Fruit fly (Drosophila melanogaster): Measurements from ENCODE around the gene tkv.

tkv gene

DNA sequence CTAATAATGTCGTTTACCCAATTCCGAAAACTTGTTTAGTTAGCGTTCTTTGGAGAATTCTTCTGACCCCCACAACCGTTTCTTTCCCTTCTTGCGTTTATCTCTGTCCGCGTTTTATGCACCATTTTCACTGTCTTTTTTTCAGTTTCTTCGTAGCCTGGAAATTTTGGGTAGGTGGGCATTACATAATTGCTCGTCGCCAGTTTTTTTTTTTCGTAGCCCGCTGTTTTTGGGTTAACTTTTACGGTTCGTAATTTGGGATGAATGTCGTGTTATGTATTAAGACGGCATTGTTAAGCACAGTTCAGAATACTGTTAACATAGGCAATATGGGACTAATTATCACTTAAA lies 26.8 kb upstream of the tkv start:
- TF ChIP-seq CG8478 (optimal IDR thresholded peaks at IDR 0.05), result no peak
- TF ChIP-seq CTCF (optimal IDR thresholded peaks at IDR 0.05), result no peak

DNA sequence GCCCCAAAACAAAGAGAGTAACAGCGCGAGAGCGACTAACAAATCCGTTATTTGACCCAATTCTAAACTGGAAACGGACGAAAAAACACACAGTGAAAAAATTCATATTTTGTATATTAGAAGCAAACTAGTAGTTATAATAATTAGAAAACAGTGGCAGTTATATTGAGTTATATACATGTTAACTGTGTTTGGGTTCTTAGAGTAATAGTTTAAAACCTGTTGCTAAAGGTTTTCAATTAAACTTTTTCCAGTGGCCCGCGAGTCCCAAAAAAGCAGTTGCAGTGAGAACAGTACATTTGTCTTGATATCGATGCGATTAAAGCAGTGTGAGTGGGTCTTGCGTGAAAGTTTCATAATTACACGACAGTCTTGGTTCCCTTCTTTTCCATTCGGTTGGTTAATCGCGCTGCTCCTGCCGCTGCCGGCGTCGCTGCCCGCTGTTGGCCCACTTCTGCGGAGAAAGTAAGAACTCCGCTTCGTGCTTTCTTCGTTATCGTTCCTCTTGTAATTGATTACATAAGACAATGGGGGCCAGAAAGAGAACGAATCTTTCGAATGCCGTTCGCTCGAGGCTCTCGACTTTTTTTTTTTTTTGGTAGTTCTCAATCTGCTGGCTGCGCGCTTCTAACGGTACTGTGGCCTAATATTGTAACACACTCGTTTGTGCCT lies 26.2 kb upstream of the tkv start:
- TF ChIP-seq CG8478 (optimal IDR thresholded peaks at IDR 0.05), result no peak
- TF ChIP-seq CTCF (optimal IDR thresholded peaks at IDR 0.05), result no peak

DNA sequence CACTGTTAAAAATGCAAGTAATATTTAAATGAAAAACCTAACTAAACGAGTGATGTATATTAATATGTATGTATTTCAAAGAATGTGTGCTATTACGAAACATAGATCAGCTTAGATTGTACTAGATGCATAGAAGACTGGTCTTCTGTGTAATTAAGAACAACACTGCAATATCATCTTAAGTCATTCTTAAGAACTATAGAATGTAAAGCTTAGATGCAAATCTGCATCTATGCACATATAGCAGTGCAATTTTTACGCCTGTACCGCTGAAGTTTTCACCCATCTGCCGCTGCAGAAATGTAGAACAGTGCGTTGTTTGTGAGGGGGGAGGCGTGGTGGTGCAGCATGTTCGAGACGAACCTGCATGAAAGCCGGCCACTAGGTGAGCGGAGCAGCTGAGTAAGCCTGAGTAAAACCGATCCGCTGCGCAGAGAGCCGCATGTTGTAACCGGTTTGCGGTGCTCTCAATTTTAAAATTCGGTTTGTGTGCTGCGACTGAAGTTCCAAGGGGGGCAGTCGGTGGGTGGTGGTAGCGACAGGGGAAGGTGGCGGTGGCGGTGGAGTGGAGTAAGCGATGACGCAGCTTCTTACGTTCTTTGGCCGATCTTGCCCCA lies 25.6 kb upstream of the tkv start:
- TF ChIP-seq CG8478 (optimal IDR thresholded peaks at IDR 0.05) (no peak), CTCF (optimal IDR thresholded peaks at IDR 0.05) (no peak)

DNA sequence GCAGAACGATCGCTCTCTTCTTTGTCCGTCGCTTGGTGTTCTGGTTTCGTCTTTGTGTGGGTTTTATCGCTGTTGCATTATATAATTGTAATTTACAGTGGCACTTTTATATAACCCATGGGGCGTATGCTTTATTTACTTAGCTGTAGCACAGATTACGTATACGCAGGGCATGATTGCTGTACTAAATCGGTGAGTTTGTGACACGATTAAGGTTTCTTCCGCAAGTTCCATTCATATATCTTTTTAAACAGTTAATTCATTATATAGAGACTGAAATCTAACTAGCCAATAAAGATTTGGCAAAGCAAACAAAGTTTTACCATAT lies 24.0 kb upstream of the tkv start:
- no peak for TF ChIP-seq CTCF (optimal IDR thresholded peaks at IDR 0.05)
- no peak for TF ChIP-seq CG8478 (optimal IDR thresholded peaks at IDR 0.05)

DNA sequence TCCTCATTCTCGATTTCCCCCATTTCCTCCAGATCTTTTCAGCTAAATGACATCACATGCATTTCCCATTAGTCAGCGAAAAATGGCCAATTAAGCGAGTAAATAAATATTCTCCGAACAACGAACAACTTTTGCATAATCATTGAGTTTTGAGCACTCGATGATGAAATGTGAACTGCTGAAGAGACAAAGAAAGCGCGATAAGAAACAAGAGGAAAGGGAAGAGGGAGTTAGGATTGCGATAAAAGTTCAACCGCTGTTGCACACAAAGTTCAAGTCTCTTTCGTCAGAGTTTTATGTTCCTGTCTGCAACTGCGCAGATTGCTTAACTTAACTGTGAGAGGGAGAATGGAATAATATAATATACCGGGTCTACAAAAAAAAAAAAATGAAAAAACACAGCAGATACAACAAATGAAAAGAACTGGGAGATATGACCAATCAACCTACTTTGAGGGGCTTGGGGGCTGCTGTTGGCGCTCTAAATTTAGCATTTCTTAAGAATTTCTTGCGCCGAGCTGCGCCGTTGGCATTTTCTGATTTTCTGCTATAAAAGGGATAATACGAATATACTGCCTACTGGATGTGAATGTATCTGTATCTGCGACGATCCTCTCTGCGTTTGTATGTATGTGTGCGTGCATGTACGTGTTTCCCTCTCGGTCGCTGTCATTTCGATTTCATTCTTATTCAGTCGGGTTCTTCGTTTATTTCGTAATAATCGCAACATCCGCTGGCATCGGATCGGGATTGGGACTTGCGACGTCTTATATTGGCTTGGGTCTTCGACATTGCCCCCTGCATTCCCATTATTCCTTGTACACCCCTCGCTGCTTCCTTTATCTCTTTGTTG lies 23.4 kb upstream of the tkv start:
- TF ChIP-seq CTCF (optimal IDR thresholded peaks at IDR 0.05) (no peak), CG8478 (optimal IDR thresholded peaks at IDR 0.05) (no peak)

DNA sequence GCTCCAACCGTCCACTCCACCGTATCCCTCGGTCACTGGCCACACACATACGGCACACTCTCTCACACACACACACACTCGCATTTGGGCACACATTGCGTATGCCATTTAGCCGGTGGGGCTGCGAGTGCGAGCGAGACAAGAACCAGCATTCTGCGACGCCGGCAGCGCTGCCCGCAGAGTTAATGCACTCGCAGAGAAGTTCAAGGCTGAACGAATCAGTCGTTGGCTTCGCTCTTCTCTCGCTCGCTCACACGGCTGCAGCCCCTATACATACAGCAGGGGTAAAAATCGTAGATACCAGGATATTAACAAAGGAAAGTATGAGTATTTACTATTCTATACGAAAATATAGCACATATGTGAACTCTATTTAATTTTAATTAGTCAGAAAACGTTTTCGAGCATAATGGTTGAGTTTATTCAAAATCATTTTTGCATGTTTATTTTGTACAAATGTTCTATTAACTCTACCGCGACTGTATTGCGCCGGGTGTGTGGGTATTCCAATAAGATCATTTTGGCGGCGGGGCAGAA lies 21.9 kb upstream of the tkv start:
- TF ChIP-seq CTCF (optimal IDR thresholded peaks at IDR 0.05), result no peak
- TF ChIP-seq CG8478 (optimal IDR thresholded peaks at IDR 0.05), result no peak

DNA sequence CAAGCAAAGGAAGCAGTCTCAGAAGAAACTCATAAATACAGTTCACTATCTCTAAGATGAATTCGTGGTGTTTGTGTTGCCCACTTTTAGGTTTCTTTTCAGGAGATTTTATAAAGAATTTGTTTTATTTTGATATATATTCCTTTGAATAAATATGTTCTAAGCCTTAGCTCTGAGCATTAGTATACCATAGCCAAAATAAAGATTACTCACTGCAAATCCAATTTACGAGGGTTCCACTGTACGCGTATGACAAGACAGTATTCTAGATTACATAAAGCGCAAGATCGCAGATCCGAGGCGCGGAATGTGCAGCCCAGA lies 21.4 kb upstream of the tkv start:
- TF ChIP-seq CG8478 (optimal IDR thresholded peaks at IDR 0.05), result no peak
- TF ChIP-seq CTCF (optimal IDR thresholded peaks at IDR 0.05), result no peak

DNA sequence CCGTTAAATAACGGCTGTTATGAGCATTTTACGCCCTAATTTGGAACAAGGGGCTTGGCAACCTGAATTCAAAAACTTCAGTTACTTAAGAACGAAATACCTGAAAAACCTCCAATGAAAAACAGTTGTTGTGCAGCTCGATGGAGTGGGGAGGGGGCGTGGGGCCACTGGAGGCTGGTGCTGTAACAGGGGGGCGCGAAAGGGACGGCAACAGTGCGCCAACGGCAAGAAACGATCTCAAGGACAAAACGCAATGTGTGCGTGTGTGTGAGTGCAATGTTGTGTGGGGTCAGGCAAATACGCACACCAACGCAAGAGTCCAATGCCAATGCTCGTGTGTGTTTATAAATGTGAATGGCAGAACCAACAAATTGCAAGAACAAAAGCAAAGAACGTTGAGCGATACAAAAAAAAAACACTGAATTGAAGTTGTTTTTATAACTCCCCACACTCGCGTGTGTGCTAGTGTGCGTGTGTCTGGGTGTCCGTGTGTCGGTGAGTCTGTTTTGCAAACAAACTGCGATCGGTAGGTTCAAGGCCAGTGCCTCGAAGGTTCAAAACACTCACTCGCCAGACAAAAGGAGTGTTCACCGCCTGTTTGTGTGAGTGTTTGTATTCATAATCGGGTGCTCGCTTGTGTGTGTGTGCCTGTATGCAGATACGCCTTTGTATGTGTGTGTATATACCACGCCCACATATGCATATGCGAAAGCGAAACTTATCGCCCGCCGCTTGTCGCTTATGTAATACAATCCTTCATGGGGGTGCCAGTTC lies 20.9 kb upstream of the tkv start:
- TF ChIP-seq CG8478 (optimal IDR thresholded peaks at IDR 0.05), result no peak
- TF ChIP-seq CTCF (optimal IDR thresholded peaks at IDR 0.05), result no peak

DNA sequence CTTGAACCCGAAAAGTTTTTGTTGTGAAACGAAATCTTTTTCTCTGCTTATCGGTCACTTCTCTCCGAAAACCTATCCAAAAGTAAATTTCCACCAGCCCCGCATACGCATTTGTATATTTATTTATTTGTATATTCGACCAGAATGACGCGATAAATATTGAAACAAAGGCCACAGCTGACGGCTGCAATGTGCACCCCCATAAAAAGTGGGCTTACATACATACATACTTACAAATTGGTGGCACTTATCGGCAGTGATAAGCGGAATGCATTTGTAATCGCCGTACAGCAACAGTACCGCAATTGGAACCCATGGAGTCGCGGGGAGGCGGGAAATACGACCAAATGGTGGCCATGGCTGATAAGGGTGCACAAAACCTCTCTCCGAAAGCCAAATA lies 20.0 kb upstream of the tkv start:
- TF ChIP-seq CG8478 (optimal IDR thresholded peaks at IDR 0.05) (no peak), CTCF (optimal IDR thresholded peaks at IDR 0.05) (no peak)

DNA sequence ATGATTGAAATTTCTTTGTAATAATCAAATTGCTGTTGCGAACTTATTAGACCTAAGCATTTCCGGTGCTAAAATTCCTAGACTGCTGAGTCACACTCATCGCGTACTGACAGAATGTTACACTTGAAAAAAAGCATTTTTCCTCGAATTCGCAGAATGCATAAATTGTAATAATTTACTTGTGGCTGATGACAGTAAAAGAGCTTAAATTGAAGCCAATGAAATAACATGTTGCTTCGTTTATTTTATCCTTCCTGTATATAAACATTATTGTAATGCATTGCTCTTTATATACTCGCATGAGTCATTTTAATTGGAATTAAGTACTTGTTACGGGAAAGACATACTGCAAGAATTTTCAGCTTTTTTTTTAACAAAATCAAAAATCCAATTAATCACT lies 19.3 kb upstream of the tkv start:
- TF ChIP-seq CG8478 (optimal IDR thresholded peaks at IDR 0.05) (no peak), CTCF (optimal IDR thresholded peaks at IDR 0.05) (no peak)

DNA sequence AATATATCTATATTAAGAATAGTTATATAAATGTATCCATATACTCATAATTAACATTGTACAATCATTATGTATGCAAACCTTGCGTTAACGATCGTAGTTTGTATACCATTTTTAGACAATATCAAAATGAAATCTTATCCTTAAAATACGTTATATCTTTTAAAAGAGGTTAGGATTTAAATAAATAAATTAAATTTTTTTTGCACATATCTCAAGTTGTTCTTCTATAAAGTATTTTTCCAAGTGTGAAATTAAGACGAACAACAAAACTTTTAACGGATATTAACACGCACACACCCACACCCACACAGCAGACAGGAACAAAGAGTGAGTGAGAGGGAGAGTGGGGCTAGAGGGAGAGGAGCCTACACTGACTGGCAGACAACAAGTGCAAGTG lies 18.7 kb upstream of the tkv start:
- TF ChIP-seq CTCF (optimal IDR thresholded peaks at IDR 0.05), result no peak

DNA sequence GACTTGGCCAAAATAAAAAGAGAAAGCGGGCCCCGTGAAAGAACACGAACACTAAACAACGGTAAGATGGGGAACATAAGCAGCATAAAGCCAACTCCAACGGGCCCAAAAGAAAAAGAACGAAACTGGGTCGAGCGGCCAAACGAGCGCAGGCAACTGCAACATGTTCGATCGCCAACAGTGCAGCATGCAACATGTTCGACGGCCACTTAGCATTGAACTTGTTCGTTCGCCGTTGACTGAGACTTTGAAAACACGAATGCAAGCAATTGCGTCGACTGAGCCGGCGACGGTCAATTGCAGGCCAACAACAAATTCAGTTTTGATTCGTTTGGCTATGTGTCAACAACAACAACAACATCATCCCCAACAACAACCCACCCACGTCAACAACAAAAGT lies 17.5 kb upstream of the tkv start, which contains the start of gene vri:
TSS of gene vri (plus strand) at position 224 of the 400 bp plus-strand sequence.
- TF ChIP-seq CG8478 (optimal IDR thresholded peaks at IDR 0.05) (no peak), CTCF (optimal IDR thresholded peaks at IDR 0.05) (no peak)

DNA sequence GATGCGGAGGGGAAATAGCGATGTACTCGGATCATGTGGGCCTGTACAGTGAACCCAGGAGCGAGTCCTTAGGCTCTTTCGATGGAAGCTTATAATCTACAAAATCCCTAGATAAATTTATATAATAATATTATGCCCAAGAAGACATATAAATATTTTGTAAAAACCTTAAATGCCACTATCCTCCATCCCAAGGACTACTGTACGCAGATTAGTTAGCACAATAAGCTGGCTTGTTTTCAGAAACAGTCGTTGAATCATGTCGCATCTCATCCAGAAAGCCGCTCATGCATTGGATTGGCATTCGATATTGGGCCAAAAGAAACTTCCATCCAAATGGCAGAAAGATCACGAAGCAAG lies 17.1 kb upstream of the tkv start:
- TF ChIP-seq CTCF (optimal IDR thresholded peaks at IDR 0.05) (no peak), CG8478 (optimal IDR thresholded peaks at IDR 0.05) (no peak)

DNA sequence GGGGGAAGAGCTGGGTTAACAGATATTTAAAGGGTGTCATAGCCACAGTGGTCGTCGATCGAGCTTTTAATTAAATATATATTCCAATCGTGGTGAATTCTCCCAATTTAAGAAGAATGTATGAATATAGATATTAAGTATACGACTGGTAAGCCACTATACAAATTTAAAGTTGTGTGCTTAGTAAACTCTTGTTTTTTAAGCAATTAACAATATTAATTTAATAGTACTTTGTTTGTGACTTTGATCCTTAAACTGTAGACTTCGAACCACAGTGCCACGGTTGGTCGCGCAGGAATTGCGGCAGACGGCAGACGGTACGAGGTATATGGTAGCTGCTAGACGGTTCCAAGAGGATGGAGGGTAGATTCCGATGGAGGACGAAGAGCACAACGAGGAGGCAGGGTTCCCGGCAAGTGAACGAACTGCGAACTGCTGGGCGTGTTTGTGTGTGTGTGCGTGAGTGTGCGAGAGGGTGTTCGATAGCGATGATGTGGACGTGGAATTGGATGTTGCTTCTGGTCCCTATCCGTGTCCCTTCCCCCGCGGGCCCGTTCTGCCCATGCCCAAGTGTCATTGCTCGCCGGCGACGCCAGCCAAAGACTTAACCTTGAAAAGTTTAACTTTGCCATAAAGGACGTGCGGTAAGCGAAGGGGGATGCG lies 16.5 kb upstream of the tkv start:
- TF ChIP-seq CTCF (optimal IDR thresholded peaks at IDR 0.05) (no peak), CG8478 (optimal IDR thresholded peaks at IDR 0.05) (no peak)

DNA sequence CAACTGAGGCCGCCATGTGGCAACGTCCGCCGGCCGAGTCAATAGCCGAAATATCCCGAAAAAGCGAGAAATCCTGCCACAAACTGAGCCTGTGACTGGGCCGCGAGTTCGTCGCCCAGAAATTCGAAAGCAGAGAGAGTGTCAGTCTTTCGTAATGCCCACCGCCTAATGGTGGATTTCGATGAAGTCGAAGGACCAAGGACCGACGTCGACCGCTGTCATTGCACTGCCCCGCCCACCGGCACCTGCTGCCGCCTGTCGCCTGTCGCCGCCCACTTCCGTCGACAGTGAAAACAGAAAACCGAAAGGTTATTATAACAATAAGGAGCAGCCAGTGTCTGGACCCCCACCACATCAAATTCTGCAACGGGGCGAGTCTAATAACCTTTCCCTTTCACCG lies 15.4 kb upstream of the tkv start:
- no peak for TF ChIP-seq CTCF (optimal IDR thresholded peaks at IDR 0.05)
- TF ChIP-seq CG8478 (optimal IDR thresholded peaks at IDR 0.05), result no peak

Data from S2 (cell line).